Worm (Caenorhabditis elegans) whole organism, young adult: ENCODE results near the gene hot-7.
A peak's percentile ranks its signal among the peaks of the same experiment; 100 is the strongest.

ENCODE experiments used
- B0035.1 ChIP-seq: sonication (generic microtip); optimal IDR thresholded peaks from 2 replicates; lab custom pipeline; 2016; ENCODE audit warnings: missing genetic modification characterization, mild to moderate bottlenecking, missing compliant biosample characterization, missing genotype, missing genetic modification reagents
- B0336.3 ChIP-seq: fragments of 200-800 bp; sonication (Bioruptor generic); IDR thresholded peaks from 2 replicates; pipeline ENCODE4 v1.3.6; 2022; ENCODE audit warnings: missing genetic modification characterization, missing compliant biosample characterization
- C06A6.2 ChIP-seq: fragments of 200-800 bp; sonication (Bioruptor generic); conservative IDR thresholded peaks from 2 replicates; pipeline ENCODE4 v1.3.6; 2022; ENCODE audit warnings: missing genetic modification characterization, missing compliant biosample characterization
- D2030.7 ChIP-seq: fragments of 200-800 bp; sonication (Bioruptor generic); IDR thresholded peaks from 2 replicates; pipeline ENCODE4 v1.3.6; 2022; ENCODE audit warnings: missing genetic modification reagents, missing genetic modification characterization, missing compliant biosample characterization
- F23B12.7 ChIP-seq: sonication (generic microtip); optimal IDR thresholded peaks from 2 replicates; lab custom pipeline; 2017; ENCODE audit warnings: missing genetic modification characterization, mild to moderate bottlenecking, missing compliant biosample characterization, antibody characterized with exemption, moderate library complexity; ENCODE audit not compliant: insufficient read depth
- F55B11.4 ChIP-seq: sonication (generic microtip); optimal IDR thresholded peaks from 2 replicates; lab custom pipeline; 2016; ENCODE audit warnings: missing compliant biosample characterization, missing genetic modification characterization, borderline replicate concordance; ENCODE audit not compliant: insufficient read depth
- F57A8.1 ChIP-seq: fragments of 200-800 bp; sonication (Bioruptor generic); optimal IDR thresholded peaks from 2 replicates; lab custom pipeline; 2018; ENCODE audit warnings: mild to moderate bottlenecking, missing genetic modification characterization, moderate library complexity, missing compliant biosample characterization
- F57C9.4 ChIP-seq: sonication (generic microtip); optimal IDR thresholded peaks from 2 replicates; lab custom pipeline; 2017; ENCODE audit warnings: mild to moderate bottlenecking, missing genetic modification characterization, missing compliant biosample characterization
- K12H6.12 ChIP-seq: fragments of 200-800 bp; sonication (Bioruptor generic); optimal IDR thresholded peaks from 2 replicates; lab custom pipeline; 2018; ENCODE audit warnings: mild to moderate bottlenecking, missing genetic modification characterization, missing compliant biosample characterization
- T26A5.8 ChIP-seq: sonication (generic microtip); optimal IDR thresholded peaks from 2 replicates; lab custom pipeline; 2016; ENCODE audit warnings: missing genetic modification characterization, missing compliant biosample characterization
- Y53F4B.3 ChIP-seq: fragments of 200-800 bp; sonication (Bioruptor generic); IDR thresholded peaks from 2 replicates; pipeline ENCODE4 v1.3.6; 2022; ENCODE audit warnings: missing genetic modification reagents, missing genetic modification characterization, missing compliant biosample characterization
- Y53G8AR.9 ChIP-seq: fragments of 200-800 bp; sonication (Bioruptor generic); conservative IDR thresholded peaks from 2 replicates; pipeline ENCODE4 v1.3.6; 2022; ENCODE audit warnings: missing genetic modification reagents, missing genetic modification characterization, missing compliant biosample characterization
- ama-1 ChIP-seq, 3 experiments: fragments of 150-350 bp in 1 of 3; sonication (generic microtip) in 2 of 3; optimal IDR thresholded peaks; 2 replicates each; lab custom pipeline; 2014 to 2018; ENCODE audit warnings: missing biosample characterization in 2 of 3, missing genetic modification characterization in 2 of 3, missing genetic modification reagents in 2 of 3
- aptf-2 ChIP-seq: fragments of 200-800 bp; sonication (Bioruptor generic); conservative IDR thresholded peaks from 2 replicates; pipeline ENCODE4 v1.3.6; 2022; ENCODE audit warnings: missing genetic modification reagents, missing genetic modification characterization, missing compliant biosample characterization
- athp-1 ChIP-seq: sonication (generic microtip); optimal IDR thresholded peaks from 2 replicates; lab custom pipeline; 2017; ENCODE audit warnings: mild to moderate bottlenecking, missing genetic modification characterization, missing compliant biosample characterization
- attf-3 ChIP-seq: fragments of 200-800 bp; sonication (Bioruptor generic); conservative IDR thresholded peaks from 2 replicates; pipeline ENCODE4 v1.3.6; 2022; ENCODE audit warnings: missing genetic modification reagents, missing genetic modification characterization, missing compliant biosample characterization
- attf-6 ChIP-seq: fragments of 200-800 bp; sonication (Bioruptor generic); IDR thresholded peaks from 2 replicates; pipeline ENCODE4 v1.3.6; 2022; ENCODE audit warnings: missing genetic modification reagents, missing genetic modification characterization, missing compliant biosample characterization
- ccch-3 ChIP-seq: fragments of 200-800 bp; sonication (Bioruptor generic); optimal IDR thresholded peaks from 2 replicates; lab custom pipeline; 2018; ENCODE audit warnings: mild to moderate bottlenecking, missing genetic modification characterization, missing compliant biosample characterization
- cebp-1 ChIP-seq, 2 experiments: fragments of 200-800 bp in 1 of 2; sonication (Bioruptor generic) in 1 of 2; sonication (generic microtip) in 1 of 2; IDR thresholded peaks in 1 of 2; optimal IDR thresholded peaks in 1 of 2; 2 replicates each; pipeline versions ENCODE4 v1.3.6 to Lab custom; 2017 to 2022; ENCODE audit warnings: missing compliant biosample characterization in 2 of 2, missing genetic modification characterization in 2 of 2, mild to moderate bottlenecking in 1 of 2, missing genetic modification reagents in 1 of 2, moderate library complexity in 1 of 2
- ceh-58 ChIP-seq: fragments of 200-800 bp; sonication (Bioruptor generic); IDR thresholded peaks from 2 replicates; pipeline ENCODE4 v1.3.6; 2022; ENCODE audit warnings: missing genetic modification characterization, missing compliant biosample characterization
- ceh-79 ChIP-seq: sonication (generic microtip); optimal IDR thresholded peaks from 2 replicates; lab custom pipeline; 2017; ENCODE audit warnings: mild to moderate bottlenecking, missing genetic modification characterization, missing compliant biosample characterization
- ceh-91 ChIP-seq: fragments of 200-800 bp; sonication (Bioruptor generic); IDR thresholded peaks from 2 replicates; pipeline ENCODE4 v1.3.6; 2022; ENCODE audit warnings: missing genetic modification reagents, missing genetic modification characterization, missing compliant biosample characterization
- chd-7 ChIP-seq: sonication (generic microtip); optimal IDR thresholded peaks from 2 replicates; lab custom pipeline; 2016; ENCODE audit warnings: mild to moderate bottlenecking, missing genetic modification characterization, moderate library complexity, missing compliant biosample characterization
- dpff-1 ChIP-seq: sonication (generic microtip); optimal IDR thresholded peaks from 2 replicates; lab custom pipeline; 2017; ENCODE audit warnings: mild to moderate bottlenecking, missing genetic modification characterization, missing compliant biosample characterization
- dpl-1 ChIP-seq: fragments of 150-350 bp; optimal IDR thresholded peaks from 2 replicates; lab custom pipeline; 2014; ENCODE audit warnings: missing biosample characterization, missing genetic modification reagents, missing genetic modification characterization
- egrh-3 ChIP-seq: fragments of 200-800 bp; sonication (Bioruptor generic); IDR thresholded peaks from 2 replicates; pipeline ENCODE4 v1.3.6; 2022; ENCODE audit warnings: missing genetic modification reagents, missing genetic modification characterization, missing compliant biosample characterization
- ekl-4 ChIP-seq: fragments of 200-800 bp; sonication (Bioruptor generic); IDR thresholded peaks from 2 replicates; pipeline ENCODE4 v1.3.6; 2022; ENCODE audit warnings: missing genetic modification reagents, missing genetic modification characterization, missing compliant biosample characterization
- fkh-3 ChIP-seq: sonication (generic microtip); optimal IDR thresholded peaks from 2 replicates; lab custom pipeline; 2016; ENCODE audit warnings: mild to moderate bottlenecking, missing genetic modification characterization, missing compliant biosample characterization
- hmg-1.2 ChIP-seq: fragments of 200-800 bp; sonication (Bioruptor generic); IDR thresholded peaks from 2 replicates; pipeline ENCODE4 v1.3.6; 2022; ENCODE audit warnings: missing genetic modification reagents, missing genetic modification characterization, missing compliant biosample characterization
- let-526 ChIP-seq: fragments of 200-800 bp; sonication (Bioruptor generic); IDR thresholded peaks from 2 replicates; pipeline ENCODE4 v1.3.6; 2022; ENCODE audit warnings: missing genetic modification reagents, missing genetic modification characterization, missing compliant biosample characterization
- lin-40 ChIP-seq: sonication (generic microtip); optimal IDR thresholded peaks from 2 replicates; lab custom pipeline; 2016; ENCODE audit warnings: missing genetic modification characterization, mild to moderate bottlenecking, missing compliant biosample characterization, missing genotype, missing genetic modification reagents
- lin-54 ChIP-seq: fragments of 200-800 bp; sonication (Bioruptor generic); optimal IDR thresholded peaks from 2 replicates; lab custom pipeline; 2018; ENCODE audit warnings: mild to moderate bottlenecking, missing genetic modification characterization, missing compliant biosample characterization
- madf-6 ChIP-seq: fragments of 200-800 bp; sonication (Bioruptor generic); IDR thresholded peaks from 2 replicates; pipeline ENCODE4 v1.3.6; 2022; ENCODE audit warnings: missing genetic modification reagents, missing genetic modification characterization, missing compliant biosample characterization
- mel-28 ChIP-seq: sonication (generic microtip); optimal IDR thresholded peaks from 2 replicates; lab custom pipeline; 2016; ENCODE audit warnings: borderline replicate concordance, mild to moderate bottlenecking, missing genetic modification characterization, missing compliant biosample characterization
- mxl-1 ChIP-seq: sonication (generic microtip); optimal IDR thresholded peaks from 2 replicates; lab custom pipeline; 2016; ENCODE audit warnings: missing genetic modification characterization, missing compliant biosample characterization
- nhr-120 ChIP-seq: fragments of 200-800 bp; sonication (Bioruptor generic); IDR thresholded peaks from 2 replicates; pipeline ENCODE4 v1.3.6; 2022; ENCODE audit warnings: missing genetic modification characterization, missing compliant biosample characterization
- nhr-179 ChIP-seq: sonication (generic microtip); optimal IDR thresholded peaks from 2 replicates; lab custom pipeline; 2016; ENCODE audit warnings: mild to moderate bottlenecking, missing genetic modification characterization, missing compliant biosample characterization
- nhr-90 ChIP-seq: sonication (generic microtip); optimal IDR thresholded peaks from 2 replicates; lab custom pipeline; 2016; ENCODE audit warnings: missing genotype, mild to moderate bottlenecking, missing genetic modification characterization, missing compliant biosample characterization
- pha-4 ChIP-seq: fragments of 150-350 bp; sonication (generic microtip); optimal IDR thresholded peaks from 2 replicates; lab custom pipeline; 2014; ENCODE audit warnings: missing biosample characterization, missing genetic modification reagents, missing genetic modification characterization
- repo-1 ChIP-seq: sonication (generic microtip); optimal IDR thresholded peaks from 2 replicates; lab custom pipeline; 2017; ENCODE audit warnings: mild to moderate bottlenecking, missing genetic modification characterization, missing compliant biosample characterization
- sdz-38 ChIP-seq: sonication (generic microtip); optimal IDR thresholded peaks from 2 replicates; lab custom pipeline; 2016; ENCODE audit warnings: missing genotype, missing genetic modification characterization, missing compliant biosample characterization
- sea-2 ChIP-seq: fragments of 200-800 bp; sonication (Bioruptor generic); IDR thresholded peaks from 2 replicates; pipeline ENCODE4 v1.3.6; 2022; ENCODE audit warnings: missing genetic modification characterization, missing compliant biosample characterization
- snpc-1.3 ChIP-seq: sonication (generic microtip); optimal IDR thresholded peaks from 2 replicates; lab custom pipeline; 2017; ENCODE audit warnings: missing genetic modification characterization, mild to moderate bottlenecking, missing compliant biosample characterization, antibody characterized with exemption, moderate library complexity, missing genotype, missing genetic modification reagents; ENCODE audit not compliant: insufficient read depth
- tbp1 ChIP-seq: fragments of 200-800 bp; sonication (Bioruptor generic); optimal IDR thresholded peaks from 2 replicates; lab custom pipeline; 2018; ENCODE audit warnings: mild to moderate bottlenecking, missing genetic modification characterization, missing compliant biosample characterization
- tbx-9 ChIP-seq: sonication (generic microtip); optimal IDR thresholded peaks from 2 replicates; lab custom pipeline; 2016; ENCODE audit warnings: borderline replicate concordance, missing genetic modification characterization, inconsistent platforms, missing compliant biosample characterization
- xnd-1 ChIP-seq: sonication (generic microtip); optimal IDR thresholded peaks from 2 replicates; lab custom pipeline; 2016; ENCODE audit warnings: missing genotype, missing genetic modification reagents, missing genetic modification characterization, missing compliant biosample characterization

The hot-7 gene

DNA sequence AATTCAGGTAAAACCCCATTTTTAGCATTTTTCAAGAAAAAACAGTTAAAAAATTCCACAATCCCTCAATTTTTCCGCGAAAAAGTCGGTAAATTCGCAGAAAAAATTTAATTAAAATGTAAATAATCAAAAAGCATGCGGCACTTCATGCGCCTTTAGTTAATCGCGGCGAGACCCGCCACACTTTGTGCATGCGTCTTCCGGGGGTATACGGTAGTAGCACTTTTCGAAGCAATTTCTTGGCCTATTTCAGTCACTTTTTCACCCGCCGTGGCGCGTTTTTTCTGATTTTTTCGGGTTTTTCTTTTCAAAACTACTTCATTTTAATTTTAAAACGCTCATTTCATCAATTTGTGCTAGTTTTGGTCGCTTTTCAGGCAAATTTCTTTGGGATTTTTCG lies 36.0 kb downstream of the hot-7 start (continued):
- TF ChIP-seq xnd-1 (tag; lab: Kevin White, UChicago) (peak; percentile 92), dpl-1 (GFP tag; lab: Kevin White, UChicago) (peak; percentile 63), mxl-1 (no peak), attf-6 (GFP tag; lab: Robert Waterston, UW) (peak; percentile 56; the same call in 1 of the 2 replicates), pha-4 (no peak), ekl-4 (GFP tag; lab: Robert Waterston, UW) (peak; percentile 46; the same call in 1 of the 2 replicates), snpc-1.3 (peak; percentile 53), D2030.7 (GFP tag; lab: Robert Waterston, UW) (peak; percentile 92), ccch-3 (GFP tag; lab: Kevin White, UChicago) (no peak), mel-28 (tag; lab: Kevin White, UChicago) (no peak), nhr-90 (no peak), aptf-2 (no peak), ceh-79 (tag; lab: Kevin White, UChicago) (no peak)
- TF ChIP-seq, all 124 proteins: peak for 30

DNA sequence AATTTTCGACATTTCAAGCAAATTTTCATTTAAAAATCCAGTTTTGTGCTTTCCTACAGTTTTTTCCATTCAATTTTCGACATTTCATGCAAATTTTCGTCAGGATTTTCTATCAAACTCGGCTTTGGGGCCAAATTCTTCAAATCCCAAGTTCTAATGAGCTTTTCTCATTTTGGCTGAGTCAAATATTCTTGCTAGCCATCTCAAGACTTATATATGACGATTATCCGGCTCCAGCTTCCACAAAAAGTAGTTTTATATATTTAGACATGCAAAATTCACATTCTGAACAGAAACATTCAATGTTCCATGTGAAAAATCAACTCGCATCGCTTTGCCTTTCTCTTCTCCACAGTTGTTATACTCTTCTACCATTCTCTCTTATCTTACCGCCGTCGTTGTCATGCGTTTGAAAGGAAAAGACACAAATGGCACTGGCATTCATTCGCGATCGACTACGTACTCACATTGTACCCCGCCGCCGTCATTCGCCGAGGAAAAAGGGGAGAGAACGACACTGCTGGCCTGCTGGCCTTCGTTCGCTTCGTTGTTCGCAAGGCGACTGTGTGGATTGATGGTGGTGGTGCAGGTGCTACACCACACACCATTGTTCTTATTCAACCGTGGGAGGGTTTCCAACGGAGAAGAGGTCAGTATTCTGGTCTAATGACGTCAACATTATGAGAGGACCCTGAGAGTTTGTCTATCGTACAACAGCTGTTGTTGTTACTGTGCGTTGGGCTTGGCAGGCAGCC lies 36.7 kb downstream of the hot-7 start:
- TF ChIP-seq nhr-179 (tag; lab: Kevin White, UChicago), result no peak
- no peak for TF ChIP-seq attf-3 (GFP tag; lab: Robert Waterston, UW)
- no peak for TF ChIP-seq sea-2 (GFP tag; lab: Robert Waterston, UW)
- no peak for TF ChIP-seq B0035.1 (tag; lab: Kevin White, UChicago)
- TF ChIP-seq Y53G8AR.9 (GFP tag; lab: Robert Waterston, UW), result no peak
- TF ChIP-seq F23B12.7 (tag; lab: Kevin White, UChicago), result no peak
- TF ChIP-seq nhr-120 (GFP tag; lab: Robert Waterston, UW), result no peak
- no peak for TF ChIP-seq chd-7
- no peak for TF ChIP-seq ceh-91 (GFP tag; lab: Robert Waterston, UW)
- no peak for TF ChIP-seq ceh-79 (tag; lab: Kevin White, UChicago)
- no peak for TF ChIP-seq F57A8.1 (GFP tag; lab: Kevin White, UChicago)
- no peak for TF ChIP-seq let-526 (GFP tag; lab: Robert Waterston, UW)
- TF ChIP-seq F55B11.4 (tag; lab: Kevin White, UChicago), result no peak
- no peak for TF ChIP-seq aptf-2
- no peak for TF ChIP-seq fkh-3 (tag; lab: Kevin White, UChicago)
- no peak for TF ChIP-seq ama-1 (optimal IDR thresholded peaks at IDR 0.05; lab: Kevin White, UChicago)
- TF ChIP-seq ama-1 (GFP tag; optimal IDR thresholded peaks at IDR 0.05; lab: Kevin White, UChicago), result no peak
- 0 out of 2 replicates have a peak, but pooled peaks have one; percentile 26 for TF ChIP-seq hmg-1.2
- no peak for TF ChIP-seq C06A6.2 (GFP tag; lab: Robert Waterston, UW)
- TF ChIP-seq dpff-1 (tag; lab: Kevin White, UChicago), result no peak
- no peak for TF ChIP-seq sdz-38 (tag; lab: Kevin White, UChicago)
- no peak for TF ChIP-seq T26A5.8 (tag; lab: Kevin White, UChicago)
- TF ChIP-seq B0336.3 (GFP tag; lab: Robert Waterston, UW), result no peak
- TF ChIP-seq F57C9.4 (tag; lab: Kevin White, UChicago), result no peak
- TF ChIP-seq tbx-9, result no peak
- TF ChIP-seq lin-54, result peak; percentile 23
- TF ChIP-seq Y53F4B.3 (GFP tag; lab: Robert Waterston, UW), result no peak
- TF ChIP-seq repo-1 (tag; lab: Kevin White, UChicago), result no peak
- no peak for TF ChIP-seq cebp-1 (GFP tag; IDR thresholded peaks at IDR 0.05; lab: Robert Waterston, UW)
- peak; percentile 33 for TF ChIP-seq cebp-1 (tag; optimal IDR thresholded peaks at IDR 0.05; lab: Kevin White, UChicago)
- TF ChIP-seq madf-6 (GFP tag; lab: Robert Waterston, UW), result no peak
- no peak for TF ChIP-seq tbp1 (GFP tag; lab: Kevin White, UChicago)
- no peak for TF ChIP-seq athp-1 (tag; lab: Kevin White, UChicago)
- TF ChIP-seq lin-40 (tag; lab: Kevin White, UChicago), result peak; percentile 4
- TF ChIP-seq K12H6.12 (tag; lab: Kevin White, UChicago), result no peak
- TF ChIP-seq ceh-58 (GFP tag; lab: Robert Waterston, UW), result no peak
- TF ChIP-seq egrh-3, result peak; percentile 17; the same call in 1 of the 2 replicates
